Fruit fly (Drosophila melanogaster): ENCODE data around the gene CG6154.

Gene CG6154

DNA sequence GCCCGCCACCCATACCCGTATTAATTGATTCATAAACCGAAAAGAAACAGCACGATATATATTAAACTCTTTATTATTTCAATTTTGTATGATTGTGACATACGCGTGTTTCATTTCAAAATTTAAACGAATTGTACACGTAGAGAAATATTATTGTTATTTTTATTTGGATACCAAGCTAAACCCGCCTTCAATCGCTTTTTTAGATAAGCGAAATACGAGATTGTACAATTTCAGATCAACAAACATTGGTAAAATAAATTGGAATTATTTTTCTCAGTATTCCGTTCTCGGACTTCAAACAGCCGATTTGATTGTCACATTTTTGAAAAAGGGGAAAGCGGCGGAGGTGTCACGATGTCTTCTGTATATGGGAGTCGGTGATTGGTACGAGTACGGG, 27.4 kb upstream of the CG6154 start (continued):
- TF ChIP-seq Six4 (GFP tag; optimal IDR thresholded peaks at IDR 0.05) (no peak), Max (GFP tag; optimal IDR thresholded peaks at IDR 0.05) (no peak), dm (GFP tag; optimal IDR thresholded peaks at IDR 0.05) (no peak), fd64A (GFP tag; optimal IDR thresholded peaks at IDR 0.05) (no peak), bigmax (GFP tag; optimal IDR thresholded peaks at IDR 0.05) (no peak), ken (GFP tag; IDR thresholded peaks at IDR 0.05) (no peak), Sry-δ (GFP tag; optimal IDR thresholded peaks at IDR 0.05) (no peak), BEAF-32 (GFP tag; optimal IDR thresholded peaks at IDR 0.05) (no peak), fd96Cb (tag; optimal IDR thresholded peaks at IDR 0.05) (peak; percentile 20), seq (GFP tag; IDR thresholded peaks at IDR 0.05) (no peak), CG8089 (GFP tag; optimal IDR thresholded peaks at IDR 0.05) (no peak), Sry-β (GFP tag; optimal IDR thresholded peaks at IDR 0.05) (no peak), esg (GFP tag; conservative IDR thresholded peaks at IDR 0.05) (peak; percentile 58), Kr (GFP tag; optimal IDR thresholded peaks at IDR 0.05) (no peak), wor (GFP tag; IDR thresholded peaks at IDR 0.05) (no peak), hkb (optimal IDR thresholded peaks at IDR 0.05) (no peak), hkb (GFP tag; IDR thresholded peaks at IDR 0.05) (peak; percentile 70), jigr1 (GFP tag; IDR thresholded peaks at IDR 0.05) (no peak), ash1 (GFP tag; optimal IDR thresholded peaks at IDR 0.05) (no peak), NC2α (GFP tag; optimal IDR thresholded peaks at IDR 0.05) (no peak), CG4424 (GFP tag; optimal IDR thresholded peaks at IDR 0.05) (no peak), cg (GFP tag; optimal IDR thresholded peaks at IDR 0.05) (no peak), ftz-f1 (GFP tag; optimal IDR thresholded peaks at IDR 0.05) (no peak), CG12391 (tag; optimal IDR thresholded peaks at IDR 0.05) (peak; percentile 30), NC2β (GFP tag; optimal IDR thresholded peaks at IDR 0.05) (no peak), NFAT (GFP tag; IDR thresholded peaks at IDR 0.05) (no peak), CG10209 (GFP tag; optimal IDR thresholded peaks at IDR 0.05) (peak; percentile 41), CG7987 (GFP tag; optimal IDR thresholded peaks at IDR 0.05) (no peak), Dfd (GFP tag; optimal IDR thresholded peaks at IDR 0.05) (no peak), CG12299 (tag; optimal IDR thresholded peaks at IDR 0.05) (no peak), wdn (GFP tag; IDR thresholded peaks at IDR 0.05) (no peak), Adf1 (GFP tag; IDR thresholded peaks at IDR 0.05) (no peak), CG32532 (GFP tag; IDR thresholded peaks at IDR 0.05) (peak; percentile 37; the same call in 1 of the 2 replicates), CG6765 (GFP tag; optimal IDR thresholded peaks at IDR 0.05) (no peak), Optix (GFP tag; IDR thresholded peaks at IDR 0.05) (no peak), lbe (GFP tag; optimal IDR thresholded peaks at IDR 0.05) (no peak), grn (GFP tag; optimal IDR thresholded peaks at IDR 0.05) (no peak), CG9932 (GFP tag; IDR thresholded peaks at IDR 0.05) (no peak), usp (GFP tag; optimal IDR thresholded peaks at IDR 0.05) (no peak), BtbVII (GFP tag; optimal IDR thresholded peaks at IDR 0.05) (no peak), CG14014 (GFP tag; IDR thresholded peaks at IDR 0.05) (peak; percentile 58), CG3847 (GFP tag; IDR thresholded peaks at IDR 0.05) (peak; percentile 23; the same call in 1 of the 2 replicates), scrt (GFP tag; optimal IDR thresholded peaks at IDR 0.05) (no peak), CG6654 (GFP tag; optimal IDR thresholded peaks at IDR 0.05) (no peak), YL-1 (GFP tag; optimal IDR thresholded peaks at IDR 0.05) (no peak), CG16813 (GFP tag; IDR thresholded peaks at IDR 0.05; ENCODE audit: partially characterized antibody) (no peak), CG1603 (tag; optimal IDR thresholded peaks at IDR 0.05) (peak; percentile 61), CG14965 (GFP tag; optimal IDR thresholded peaks at IDR 0.05; ENCODE audit: borderline replicate concordance) (no peak), chif (GFP tag; optimal IDR thresholded peaks at IDR 0.05) (peak; percentile 6 to 22), CG9727 (GFP tag; optimal IDR thresholded peaks at IDR 0.05) (peak; percentile 12), CG9817 (tag; optimal IDR thresholded peaks at IDR 0.05) (no peak), hb (GFP tag; IDR thresholded peaks at IDR 0.05; ENCODE audit: partially characterized antibody) (no peak)

Measured in whole organism, embryonic.